Worm (Caenorhabditis elegans) whole organism, L3 larva: ENCODE results near the gene kmo-1.

Source experiments
- aly-2 ChIP-seq: fragments of 150-350 bp; optimal IDR thresholded peaks from 2 replicates; lab custom pipeline; 2014; ENCODE audit warnings: missing biosample characterization, missing genetic modification characterization
- ceh-9 ChIP-seq: sonication (generic microtip); optimal IDR thresholded peaks from 2 replicates; lab custom pipeline; 2018; ENCODE audit warnings: missing biosample characterization, missing genetic modification characterization
- fkh-2 ChIP-seq: fragments of 150-350 bp; optimal IDR thresholded peaks from 2 replicates; lab custom pipeline; 2014; ENCODE audit warnings: missing biosample characterization, missing genetic modification reagents, missing genetic modification characterization
- fos-1 ChIP-seq: fragments of 150-350 bp; optimal IDR thresholded peaks from 2 replicates; lab custom pipeline; 2014; ENCODE audit warnings: missing biosample characterization, missing genetic modification characterization
- lin-15B ChIP-seq: fragments of 150-350 bp; optimal IDR thresholded peaks from 2 replicates; lab custom pipeline; 2014; ENCODE audit warnings: missing biosample characterization, missing genetic modification characterization
- nhr-237 ChIP-seq: fragments of 150-350 bp; optimal IDR thresholded peaks from 2 replicates; lab custom pipeline; 2014; ENCODE audit warnings: missing biosample characterization, missing genetic modification characterization
- nhr-77 ChIP-seq: fragments of 150-350 bp; optimal IDR thresholded peaks from 2 replicates; lab custom pipeline; 2014; ENCODE audit warnings: missing biosample characterization, missing genetic modification characterization
- pha-4 ChIP-seq: fragments of 150-350 bp; optimal IDR thresholded peaks from 2 replicates; lab custom pipeline; 2014; ENCODE audit warnings: missing biosample characterization, missing genetic modification reagents, missing genetic modification characterization
- snpc-4 ChIP-seq: fragments of 150-350 bp; optimal IDR thresholded peaks from 2 replicates; lab custom pipeline; 2014; ENCODE audit warnings: missing biosample characterization, missing genetic modification characterization
- tbx-2 ChIP-seq: sonication (generic microtip); optimal IDR thresholded peaks from 2 replicates; lab custom pipeline; 2016; ENCODE audit warnings: mild to moderate bottlenecking, missing genetic modification characterization, missing compliant biosample characterization
- unc-39 ChIP-seq: sonication (generic microtip); optimal IDR thresholded peaks from 4 replicates; lab custom pipeline; 2017; ENCODE audit warnings: missing biosample characterization, missing genetic modification characterization
- unc-62 ChIP-seq: fragments of 150-350 bp; sonication (generic microtip); optimal IDR thresholded peaks from 4 replicates; lab custom pipeline; 2014; ENCODE audit warnings: missing biosample characterization, missing genetic modification reagents, missing genetic modification characterization

DNA sequence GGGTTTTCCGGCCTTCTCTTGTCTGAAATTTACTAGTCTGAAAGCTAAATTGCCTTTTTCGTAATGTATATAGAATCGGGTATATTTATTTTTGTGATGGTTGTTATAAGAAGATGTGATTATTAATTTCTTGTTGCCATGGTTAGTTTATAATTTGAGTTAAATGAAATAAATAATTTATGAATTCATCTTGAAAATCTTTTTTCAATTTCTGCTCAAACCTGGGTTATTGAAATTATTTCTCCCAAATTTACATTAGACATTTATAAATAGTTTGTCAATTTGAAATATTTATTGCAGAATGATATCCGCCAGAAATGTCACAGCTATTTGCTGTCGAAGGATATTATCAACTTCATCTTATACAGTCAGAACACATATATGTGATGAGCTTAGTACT lies 21.9 kb downstream of the kmo-1 start, which contains the start of gene dars-2:
- TF ChIP-seq unc-62 (GFP tag; lab: Kevin White, UChicago) (no peak), nhr-77 (tag; lab: Kevin White, UChicago) (no peak), aly-2 (no peak), unc-39 (no peak), ceh-9 (tag; lab: Kevin White, UChicago) (no peak), snpc-4 (tag; lab: Kevin White, UChicago) (no peak), nhr-237 (tag; lab: Kevin White, UChicago) (no peak), lin-15B (tag; lab: Kevin White, UChicago) (no peak), tbx-2 (tag; lab: Kevin White, UChicago) (no peak), fos-1 (tag; lab: Kevin White, UChicago) (no peak), pha-4 (tag; lab: Kevin White, UChicago) (no peak), fkh-2 (tag; lab: Kevin White, UChicago) (no peak)
